Fruit fly (Drosophila melanogaster) whole organism, embryonic: ENCODE data around the gene fok.

ENCODE experiments used
- Adf1 ChIP-seq: fragments of 200-800 bp; sonication (Bioruptor generic); IDR thresholded peaks from 2 replicates; pipeline ENCODE4 v1.3.6; 2022; ENCODE audit warnings: missing biosample characterization, missing genetic modification characterization
- CG10267 ChIP-seq: fragments of 200-800 bp; sonication (Bioruptor generic); optimal IDR thresholded peaks from 2 replicates; lab custom pipeline; 2018; ENCODE audit warnings: missing biosample characterization, mild to moderate bottlenecking, missing genetic modification characterization, moderate library complexity
- CG10274 ChIP-seq: fragments of 200-800 bp; sonication (Bioruptor generic); optimal IDR thresholded peaks from 3 replicates; lab custom pipeline; 2017; ENCODE audit warnings: missing biosample characterization, mild to moderate bottlenecking, missing genetic modification characterization
- CG12659 ChIP-seq: fragments of 200-800 bp; sonication (Bioruptor generic); optimal IDR thresholded peaks from 3 replicates; lab custom pipeline; 2017; ENCODE audit warnings: mild to moderate bottlenecking, missing biosample characterization, missing genetic modification reagents, missing genetic modification characterization
- CG13123 ChIP-seq: fragments of 200-800 bp; sonication (Bioruptor generic); optimal IDR thresholded peaks from 2 replicates; lab custom pipeline; 2016; ENCODE audit warnings: missing biosample characterization, missing genetic modification characterization
- CG14667 ChIP-seq: fragments of 200-800 bp; sonication (Bioruptor generic); IDR thresholded peaks from 2 replicates; pipeline ENCODE4 v1.3.6; 2022; ENCODE audit warnings: missing biosample characterization, missing genetic modification characterization
- CG1603 ChIP-seq: fragments of 200-800 bp; sonication (Bioruptor generic); optimal IDR thresholded peaks from 2 replicates; lab custom pipeline; 2019; ENCODE audit warnings: missing biosample characterization, mild to moderate bottlenecking, missing genetic modification characterization, moderate library complexity
- CG16863 ChIP-seq: fragments of 200-800 bp; sonication (Bioruptor generic); optimal IDR thresholded peaks from 3 replicates; lab custom pipeline; 2016; ENCODE audit warnings: missing biosample characterization, missing genetic modification characterization
- CG17186 ChIP-seq: fragments of 200-800 bp; sonication (Bioruptor generic); optimal IDR thresholded peaks from 3 replicates; lab custom pipeline; 2017; ENCODE audit warnings: missing biosample characterization, missing genetic modification reagents, missing genetic modification characterization
- CG2889 ChIP-seq: fragments of 200-800 bp; sonication (Bioruptor generic); IDR thresholded peaks from 3 replicates; pipeline ENCODE4 v1.3.6; 2022; ENCODE audit warnings: missing biosample characterization, missing genetic modification characterization
- CG31441 ChIP-seq: fragments of 200-800 bp; sonication (Bioruptor generic); IDR thresholded peaks from 2 replicates; pipeline ENCODE4 v1.3.6; 2022; ENCODE audit warnings: missing biosample characterization, missing genetic modification characterization
- CG3726 ChIP-seq: fragments of 200-800 bp; sonication (Bioruptor generic); IDR thresholded peaks from 3 replicates; pipeline ENCODE4, ENCODE4 v1.3.6; 2022; ENCODE audit warnings: missing biosample characterization, missing genetic modification characterization
- CG5245 ChIP-seq: fragments of 200-800 bp; sonication (Bioruptor generic); optimal IDR thresholded peaks from 3 replicates; lab custom pipeline; 2016; ENCODE audit warnings: missing biosample characterization, missing genetic modification characterization
- CG6654 ChIP-seq: fragments of 200-800 bp; sonication (Bioruptor generic); optimal IDR thresholded peaks from 2 replicates; lab custom pipeline; 2017; ENCODE audit warnings: missing biosample characterization, mild to moderate bottlenecking, missing genetic modification characterization
- CG8089 ChIP-seq: fragments of 200-800 bp; sonication (Bioruptor generic); optimal IDR thresholded peaks from 3 replicates; lab custom pipeline; 2016; ENCODE audit warnings: missing biosample characterization, missing genetic modification characterization
- CG8290 ChIP-seq, 3 experiments: fragments of 200-800 bp; sonication (Bioruptor generic); optimal IDR thresholded peaks; 2 replicates each; lab custom pipeline; 2016 to 2019; ENCODE audit warnings: missing biosample characterization in 3 of 3, missing genetic modification characterization in 3 of 3, mild to moderate bottlenecking in 2 of 3, moderate library complexity in 1 of 3
- CG8359 ChIP-seq: fragments of 200-800 bp; sonication (Bioruptor generic); optimal IDR thresholded peaks from 2 replicates; lab custom pipeline; 2017; ENCODE audit warnings: missing biosample characterization, mild to moderate bottlenecking, missing genetic modification characterization, borderline replicate concordance
- CG9437 ChIP-seq: fragments of 200-800 bp; sonication (Bioruptor generic); optimal IDR thresholded peaks from 2 replicates; lab custom pipeline; 2018; ENCODE audit warnings: missing biosample characterization, mild to moderate bottlenecking, missing genetic modification characterization
- CG9797 ChIP-seq: fragments of 200-800 bp; sonication (Bioruptor generic); optimal IDR thresholded peaks from 3 replicates; lab custom pipeline; 2018; ENCODE audit warnings: missing biosample characterization, mild to moderate bottlenecking, missing genetic modification characterization
- CoRest ChIP-seq: fragments of 200-800 bp; sonication (Bioruptor generic); optimal IDR thresholded peaks from 3 replicates; lab custom pipeline; 2018; ENCODE audit warnings: missing biosample characterization, mild to moderate bottlenecking, missing genetic modification characterization, moderate library complexity
- CrebB ChIP-seq: fragments of 200-800 bp; sonication (Bioruptor generic); optimal IDR thresholded peaks from 3 replicates; lab custom pipeline; 2018; ENCODE audit warnings: missing biosample characterization, mild to moderate bottlenecking, missing genetic modification characterization
- Dfd ChIP-seq, 2 experiments: fragments of >200 bp; optimal IDR thresholded peaks; 2 replicates each; lab custom pipeline; 2017; ENCODE audit warnings: missing biosample characterization in 2 of 2, missing genetic modification characterization in 2 of 2
- Dip2 ChIP-seq: fragments of 200-800 bp; sonication (Bioruptor generic); IDR thresholded peaks from 2 replicates; pipeline ENCODE4 v1.3.6; 2022; ENCODE audit warnings: missing biosample characterization, missing genetic modification characterization
- Dll ChIP-seq: fragments of 200-800 bp; sonication (Bioruptor generic); IDR thresholded peaks from 4 replicates; pipeline ENCODE4 v1.3.6; 2022; ENCODE audit warnings: missing biosample characterization, missing genetic modification characterization; ENCODE audit not compliant: partially characterized antibody
- Doc2 ChIP-seq: fragments of 200-800 bp; sonication (Bioruptor generic); IDR thresholded peaks from 2 replicates; pipeline ENCODE4 v1.3.6; 2022; ENCODE audit warnings: missing biosample characterization, missing genetic modification characterization
- Dref ChIP-seq: fragments of 200-800 bp; sonication (Bioruptor generic); IDR thresholded peaks from 2 replicates; pipeline ENCODE4 v1.3.6; 2022; ENCODE audit warnings: missing biosample characterization, missing genetic modification characterization
- Drgx ChIP-seq: fragments of 200-800 bp; sonication (Bioruptor generic); IDR thresholded peaks from 2 replicates; pipeline ENCODE4 v1.3.6; 2022; ENCODE audit warnings: missing biosample characterization, missing genetic modification characterization
- Elba2 ChIP-seq: fragments of 200-800 bp; sonication (Bioruptor generic); optimal IDR thresholded peaks from 3 replicates; lab custom pipeline; 2016; ENCODE audit warnings: missing biosample characterization, missing genetic modification characterization
- GATAe ChIP-seq: fragments of 200-800 bp; sonication (Bioruptor generic); conservative IDR thresholded peaks from 2 replicates; pipeline ENCODE4 v1.3.6; 2022; ENCODE audit warnings: missing biosample characterization, missing genetic modification characterization
- NC2α ChIP-seq: fragments of 200-800 bp; sonication (Bioruptor generic); optimal IDR thresholded peaks from 2 replicates; lab custom pipeline; 2016; ENCODE audit warnings: missing biosample characterization, missing genetic modification characterization
- Spps ChIP-seq: fragments of 200-800 bp; sonication (Bioruptor generic); optimal IDR thresholded peaks from 2 replicates; lab custom pipeline; 2018; ENCODE audit warnings: missing biosample characterization, mild to moderate bottlenecking, missing genetic modification characterization
- al ChIP-seq: fragments of 200-800 bp; sonication (Bioruptor generic); IDR thresholded peaks from 2 replicates; pipeline ENCODE4 v1.3.6; 2022; ENCODE audit warnings: missing biosample characterization, missing genetic modification characterization
- bsh ChIP-seq, 2 experiments: fragments of 200-800 bp; sonication (Bioruptor generic); optimal IDR thresholded peaks; 2 replicates each; lab custom pipeline; 2017 to 2018; ENCODE audit warnings: mild to moderate bottlenecking in 2 of 2, missing biosample characterization in 2 of 2, missing genetic modification characterization in 2 of 2, moderate library complexity in 1 of 2
- cg ChIP-seq: fragments of 200-800 bp; sonication (Bioruptor generic); optimal IDR thresholded peaks from 3 replicates; lab custom pipeline; 2019; ENCODE audit warnings: missing biosample characterization, mild to moderate bottlenecking, missing genetic modification characterization, moderate library complexity
- crol ChIP-seq: fragments of 200-800 bp; sonication (Bioruptor generic); IDR thresholded peaks from 2 replicates; pipeline ENCODE4 v1.3.6; 2022; ENCODE audit warnings: missing biosample characterization, missing genetic modification characterization
- eyg ChIP-seq: fragments of 200-800 bp; sonication (Bioruptor generic); optimal IDR thresholded peaks from 3 replicates; lab custom pipeline; 2016; ENCODE audit warnings: missing biosample characterization, missing genetic modification characterization
- gem ChIP-seq: fragments of 200-800 bp; sonication (Bioruptor generic); optimal IDR thresholded peaks from 2 replicates; lab custom pipeline; 2019; ENCODE audit warnings: missing biosample characterization, mild to moderate bottlenecking, missing genetic modification characterization, moderate library complexity
- gro ChIP-seq: fragments of 200-800 bp; sonication (Bioruptor generic); optimal IDR thresholded peaks from 2 replicates; lab custom pipeline; 2016; ENCODE audit warnings: missing biosample characterization, missing genetic modification characterization
- gsb ChIP-seq: fragments of 200-800 bp; sonication (Bioruptor generic); IDR thresholded peaks from 2 replicates; pipeline ENCODE4 v1.3.6; 2022; ENCODE audit warnings: missing biosample characterization, missing genetic modification characterization
- hkb ChIP-seq, 2 experiments: fragments of 200-800 bp in 1 of 2; fragments of >200 bp in 1 of 2; sonication (Bioruptor generic) in 1 of 2; IDR thresholded peaks in 1 of 2; optimal IDR thresholded peaks in 1 of 2; 2 replicates each; pipeline versions ENCODE4 v1.3.6 to Lab custom; 2017 to 2022; ENCODE audit warnings: missing biosample characterization in 1 of 2, missing genetic modification characterization in 1 of 2
- kni ChIP-seq: fragments of 200-800 bp; sonication (Bioruptor generic); optimal IDR thresholded peaks from 3 replicates; lab custom pipeline; 2017; ENCODE audit warnings: mild to moderate bottlenecking, missing biosample characterization, missing genetic modification reagents, missing genetic modification characterization
- nerfin-2 ChIP-seq: fragments of 200-800 bp; sonication (Bioruptor generic); IDR thresholded peaks from 2 replicates; pipeline ENCODE4 v1.3.6; 2022; ENCODE audit warnings: missing biosample characterization, missing genetic modification characterization; ENCODE audit not compliant: partially characterized antibody
- prd ChIP-seq, 3 experiments: fragments of >200 bp in 2 of 3; fragments of 200-800 bp in 1 of 3; sonication (Bioruptor generic) in 1 of 3; optimal IDR thresholded peaks in 2 of 3; IDR thresholded peaks in 1 of 3; 2 replicates in 2 of 3; 3 replicates in 1 of 3; pipeline versions ENCODE4 v1.3.6 to Lab custom; 2017 to 2022; ENCODE audit warnings: missing biosample characterization in 1 of 3, missing genetic modification characterization in 1 of 3
- pzg ChIP-seq: fragments of 200-800 bp; sonication (Bioruptor generic); optimal IDR thresholded peaks from 3 replicates; lab custom pipeline; 2018; ENCODE audit warnings: missing biosample characterization, mild to moderate bottlenecking, missing genetic modification characterization, moderate library complexity
- sd ChIP-seq: fragments of 200-800 bp; sonication (Bioruptor generic); optimal IDR thresholded peaks from 3 replicates; lab custom pipeline; 2018; ENCODE audit warnings: missing biosample characterization, mild to moderate bottlenecking, missing genetic modification characterization, moderate library complexity
- ssp ChIP-seq: fragments of 200-800 bp; sonication (Bioruptor generic); IDR thresholded peaks from 2 replicates; pipeline ENCODE4 v1.3.6; 2022; ENCODE audit warnings: missing biosample characterization, missing genetic modification characterization
- stc ChIP-seq: fragments of 200-800 bp; sonication (Bioruptor generic); IDR thresholded peaks from 2 replicates; pipeline ENCODE4 v1.3.6; 2022; ENCODE audit warnings: missing biosample characterization, missing genetic modification characterization

fok gene

dm6 chr2L:20120388-20121232 is 35.7 kb upstream of the fok start (continued):
- peak; percentile 98 for TF ChIP-seq CG5245 (GFP tag; lab: Kevin White, UChicago)
- TF ChIP-seq CG10267, result peak; percentile 78
- TF ChIP-seq pzg, result peak; percentile 27
- TF ChIP-seq CG3726 (GFP tag; lab: Robert Waterston, UW), result peak; percentile 92
- no peak for TF ChIP-seq crol
- peak; percentile 16 for TF ChIP-seq CG9797 (GFP tag; lab: Kevin White, UChicago)
- TF ChIP-seq Dfd (GFP tag; optimal IDR thresholded peaks at IDR 0.05; lab: Kevin White, UChicago), result no peak
- no peak; the same call in 1 of the 2 replicates for TF ChIP-seq GATAe (GFP tag; lab: Robert Waterston, UW)
- TF ChIP-seq Drgx (GFP tag; lab: Robert Waterston, UW), result peak; percentile 44; the same call in 1 of the 2 replicates
- peak; percentile 92 for TF ChIP-seq CG16863 (GFP tag; lab: Kevin White, UChicago)
- peak; percentile 99 for TF ChIP-seq CG8290 (GFP tag; optimal IDR thresholded peaks at IDR 0.05; lab: Kevin White, UChicago)
- TF ChIP-seq CG8290 (tag; optimal IDR thresholded peaks at IDR 0.05; lab: Kevin White, UChicago), result peak; percentile 82 to 97
- peak; percentile 89 for TF ChIP-seq Dll
- TF ChIP-seq Dref (GFP tag; lab: Robert Waterston, UW), result peak; percentile 56
- TF ChIP-seq stc (GFP tag; lab: Robert Waterston, UW), result no peak; the same call in 1 of the 2 replicates
- peak; percentile 38 for TF ChIP-seq Elba2 (GFP tag; lab: Kevin White, UChicago)
- TF ChIP-seq sd (tag; lab: Kevin White, UChicago), result no peak
- peak; percentile 14 for TF ChIP-seq CG10274 (GFP tag; lab: Kevin White, UChicago)
- no peak for TF ChIP-seq CG17186 (GFP tag; lab: Kevin White, UChicago)
- peak; percentile 80 for TF ChIP-seq gsb
- TF ChIP-seq gem (tag; lab: Kevin White, UChicago), result peak; percentile 83
- TF ChIP-seq al (GFP tag; lab: Robert Waterston, UW), result peak; percentile 77
- peak; percentile 68 for TF ChIP-seq CG9437 (GFP tag; lab: Kevin White, UChicago)
- TF ChIP-seq ssp (GFP tag; lab: Robert Waterston, UW), result peak; percentile 88
- peak; percentile 90 for TF ChIP-seq CG1603 (tag; lab: Kevin White, UChicago)
- TF ChIP-seq eyg, result peak; percentile 87
- TF ChIP-seq CoRest (tag; lab: Kevin White, UChicago), result peak; percentile 75
- TF ChIP-seq Adf1 (GFP tag; lab: Robert Waterston, UW), result peak; percentile 34
- TF ChIP-seq prd (optimal IDR thresholded peaks at IDR 0.05; lab: Kevin White, UChicago), result no peak
- peak; percentile 95 for TF ChIP-seq prd (GFP tag; IDR thresholded peaks at IDR 0.05; lab: Robert Waterston, UW)
- TF ChIP-seq CG14667 (GFP tag; lab: Robert Waterston, UW), result peak; percentile 95
- TF ChIP-seq CG8359 (GFP tag; lab: Kevin White, UChicago), result no peak
- TF ChIP-seq CG13123 (GFP tag; lab: Kevin White, UChicago), result peak; percentile 70
- TF ChIP-seq Spps, result no peak
- no peak for TF ChIP-seq gro
- TF ChIP-seq nerfin-2 (GFP tag; lab: Robert Waterston, UW), result peak; percentile 62
- peak; percentile 83 for TF ChIP-seq Doc2
- TF ChIP-seq CG2889 (GFP tag; lab: Robert Waterston, UW), result peak; percentile 70
- peak; percentile 74 for TF ChIP-seq NC2α (GFP tag; lab: Kevin White, UChicago)
- TF ChIP-seq CrebB (tag; lab: Kevin White, UChicago), result no peak
- TF ChIP-seq cg (GFP tag; lab: Kevin White, UChicago), result no peak
- peak; percentile 60 for TF ChIP-seq CG12659 (GFP tag; lab: Kevin White, UChicago)
- TF ChIP-seq CG31441 (GFP tag; lab: Robert Waterston, UW), result peak; percentile 83
- TF ChIP-seq bsh (GFP tag; optimal IDR thresholded peaks at IDR 0.05; lab: Kevin White, UChicago), result peak; percentile 21 to 70
- peak; percentile 34 for TF ChIP-seq kni (GFP tag; lab: Kevin White, UChicago)
- TF ChIP-seq Dip2 (GFP tag; lab: Robert Waterston, UW), result peak; percentile 93
- TF ChIP-seq CG6654, result peak; percentile 53
- peak; percentile 95 for TF ChIP-seq CG8089
- peak; percentile 80 for TF ChIP-seq hkb (optimal IDR thresholded peaks at IDR 0.05; lab: Kevin White, UChicago)
- no peak; the same call in 1 of the 2 replicates for TF ChIP-seq hkb (GFP tag; IDR thresholded peaks at IDR 0.05; lab: Robert Waterston, UW)
